Worm (Caenorhabditis elegans) whole organism, L4 larva: ENCODE results near the gene VM106R.1.

Experiments
- D1046.2 ChIP-seq: fragments of 200-800 bp; sonication (Bioruptor generic); IDR thresholded peaks from 2 replicates; pipeline ENCODE4 v1.3.6; 2022; ENCODE audit warnings: missing genetic modification characterization, missing compliant biosample characterization
- F49E8.2 ChIP-seq: sonication (generic microtip); optimal IDR thresholded peaks from 2 replicates; lab custom pipeline; 2016; ENCODE audit warnings: missing compliant biosample characterization, mild to moderate bottlenecking, missing genetic modification characterization, borderline replicate concordance
- T20F7.1 ChIP-seq: fragments of 200-800 bp; sonication (Bioruptor generic); optimal IDR thresholded peaks from 2 replicates; lab custom pipeline; 2018; ENCODE audit warnings: mild to moderate bottlenecking, missing genetic modification characterization, missing compliant biosample characterization
- Y105C5A.15 ChIP-seq: fragments of 200-800 bp; sonication (Bioruptor generic); IDR thresholded peaks from 2 replicates; pipeline ENCODE4 v1.3.6; 2022; ENCODE audit warnings: missing genetic modification characterization, missing compliant biosample characterization
- Y5F2A.4 ChIP-seq: fragments of 200-800 bp; sonication (Bioruptor generic); optimal IDR thresholded peaks from 2 replicates; lab custom pipeline; 2018; ENCODE audit warnings: mild to moderate bottlenecking, missing genetic modification characterization, missing compliant biosample characterization
- Y75B8A.6 ChIP-seq: fragments of 200-800 bp; sonication (Bioruptor generic); IDR thresholded peaks from 2 replicates; pipeline ENCODE4 v1.3.6; 2022; ENCODE audit warnings: missing genetic modification reagents, missing genetic modification characterization, missing compliant biosample characterization
- ZK337.2 ChIP-seq: fragments of 200-800 bp; sonication (Bioruptor generic); IDR thresholded peaks from 2 replicates; pipeline ENCODE4 v1.3.6; 2022; ENCODE audit warnings: missing genetic modification reagents, missing genetic modification characterization, missing compliant biosample characterization
- ZK546.5 ChIP-seq, 2 experiments: sonication (generic microtip); optimal IDR thresholded peaks; 2 replicates each; lab custom pipeline; 2017; ENCODE audit warnings: missing biosample characterization in 2 of 2, missing genetic modification characterization in 2 of 2
- aha-1 ChIP-seq: fragments of 150-350 bp; peaks from one replicate; lab custom pipeline; 2014; ENCODE audit warnings: missing biosample characterization, missing genetic modification characterization
- arid-1 ChIP-seq: fragments of 200-800 bp; sonication (Bioruptor generic); conservative IDR thresholded peaks from 2 replicates; pipeline ENCODE4 v1.3.6; 2022; ENCODE audit warnings: missing genetic modification reagents, missing genetic modification characterization, missing compliant biosample characterization
- ceh-20 ChIP-seq: fragments of 200-800 bp; sonication (Bioruptor generic); IDR thresholded peaks from 2 replicates; pipeline ENCODE4 v1.3.6; 2022; ENCODE audit warnings: missing genetic modification reagents, missing genetic modification characterization, missing compliant biosample characterization
- ceh-32 ChIP-seq: sonication (generic microtip); optimal IDR thresholded peaks from 2 replicates; lab custom pipeline; 2016; ENCODE audit warnings: mild to moderate bottlenecking, missing genetic modification characterization, missing compliant biosample characterization; ENCODE audit not compliant: poor library complexity
- ceh-44 ChIP-seq: fragments of 200-800 bp; sonication (Bioruptor generic); IDR thresholded peaks from 2 replicates; pipeline ENCODE4 v1.3.6; 2022; ENCODE audit warnings: missing genetic modification reagents, missing genetic modification characterization, missing compliant biosample characterization
- daf-19 ChIP-seq: fragments of 200-800 bp; sonication (Bioruptor generic); conservative IDR thresholded peaks from 2 replicates; pipeline ENCODE4 v1.3.6; 2022; ENCODE audit warnings: missing genetic modification characterization, missing compliant biosample characterization
- daf-8 ChIP-seq: fragments of 200-800 bp; sonication (Bioruptor generic); IDR thresholded peaks from 2 replicates; pipeline ENCODE4 v1.3.6; 2022; ENCODE audit warnings: missing genetic modification characterization, missing compliant biosample characterization
- dmd-6 ChIP-seq: fragments of 200-800 bp; sonication (Bioruptor generic); IDR thresholded peaks from 2 replicates; pipeline ENCODE4 v1.3.6; 2022; ENCODE audit warnings: missing genetic modification reagents, missing genetic modification characterization, missing compliant biosample characterization
- dpl-1 ChIP-seq: fragments of 150-350 bp; optimal IDR thresholded peaks from 2 replicates; lab custom pipeline; 2014; ENCODE audit warnings: missing biosample characterization, missing genetic modification reagents, missing genetic modification characterization
- egl-27 ChIP-seq: sonication (generic microtip); optimal IDR thresholded peaks from 3 replicates; lab custom pipeline; 2017; ENCODE audit warnings: missing biosample characterization, missing genetic modification reagents, missing genetic modification characterization
- fkh-10 ChIP-seq: fragments of 150-350 bp; optimal IDR thresholded peaks from 2 replicates; lab custom pipeline; 2014; ENCODE audit warnings: missing biosample characterization, missing genetic modification reagents, missing genetic modification characterization
- fos-1 ChIP-seq: fragments of 150-350 bp; optimal IDR thresholded peaks from 2 replicates; lab custom pipeline; 2014; ENCODE audit warnings: missing biosample characterization, missing genetic modification characterization
- gei-8 ChIP-seq: fragments of 200-800 bp; sonication (Bioruptor generic); optimal IDR thresholded peaks from 2 replicates; lab custom pipeline; 2018; ENCODE audit warnings: mild to moderate bottlenecking, missing genetic modification characterization, missing compliant biosample characterization
- hlh-11 ChIP-seq: fragments of 200-800 bp; sonication (Bioruptor generic); optimal IDR thresholded peaks from 2 replicates; lab custom pipeline; 2018; ENCODE audit warnings: mild to moderate bottlenecking, missing genetic modification characterization, missing compliant biosample characterization
- hlh-30 ChIP-seq: sonication (generic microtip); optimal IDR thresholded peaks from 2 replicates; lab custom pipeline; 2017; ENCODE audit warnings: antibody characterized with exemption, mild to moderate bottlenecking, missing genetic modification characterization, missing compliant biosample characterization; ENCODE audit not compliant: insufficient read depth
- jun-1 ChIP-seq: fragments of 150-350 bp; optimal IDR thresholded peaks from 2 replicates; lab custom pipeline; 2014; ENCODE audit warnings: missing biosample characterization, missing genetic modification reagents, missing genetic modification characterization
- lin-13 ChIP-seq: fragments of 150-350 bp; optimal IDR thresholded peaks from 2 replicates; lab custom pipeline; 2014; ENCODE audit warnings: missing biosample characterization, missing genetic modification reagents, missing genetic modification characterization
- lin-15B ChIP-seq: fragments of 150-350 bp; sonication (generic microtip); optimal IDR thresholded peaks from 3 replicates; lab custom pipeline; 2014; ENCODE audit warnings: missing biosample characterization, missing genetic modification characterization
- madf-9 ChIP-seq: fragments of 200-800 bp; sonication (Bioruptor generic); conservative IDR thresholded peaks from 2 replicates; pipeline ENCODE4 v1.3.6; 2022; ENCODE audit warnings: missing genetic modification reagents, missing genetic modification characterization, missing compliant biosample characterization
- mdl-1 ChIP-seq, 2 experiments: fragments of 150-350 bp in 1 of 2; sonication (generic microtip) in 1 of 2; optimal IDR thresholded peaks; 2 replicates each; lab custom pipeline; 2014 to 2017; ENCODE audit warnings: missing biosample characterization in 2 of 2, missing genetic modification characterization in 2 of 2
- mxl-2 ChIP-seq: fragments of 200-800 bp; sonication (Bioruptor generic); conservative IDR thresholded peaks from 2 replicates; pipeline ENCODE4 v1.3.6; 2022; ENCODE audit warnings: missing genetic modification reagents, missing genetic modification characterization, missing compliant biosample characterization
- mxl-3 ChIP-seq: fragments of 200-800 bp; sonication (Bioruptor generic); optimal IDR thresholded peaks from 2 replicates; lab custom pipeline; 2018; ENCODE audit warnings: mild to moderate bottlenecking, missing genetic modification characterization, missing compliant biosample characterization
- nhr-10 ChIP-seq: fragments of 150-350 bp; optimal IDR thresholded peaks from 2 replicates; lab custom pipeline; 2014; ENCODE audit warnings: missing biosample characterization, missing genetic modification characterization
- nhr-111 ChIP-seq: fragments of 200-800 bp; sonication (Bioruptor generic); optimal IDR thresholded peaks from 2 replicates; lab custom pipeline; 2018; ENCODE audit warnings: mild to moderate bottlenecking, missing genetic modification characterization, missing compliant biosample characterization
- nhr-25 ChIP-seq: sonication (generic microtip); optimal IDR thresholded peaks from 2 replicates; lab custom pipeline; 2017; ENCODE audit warnings: missing genetic modification characterization, mild to moderate bottlenecking, missing compliant biosample characterization, antibody characterized with exemption, moderate library complexity, borderline replicate concordance; ENCODE audit not compliant: insufficient read depth
- nhr-28 ChIP-seq: fragments of 150-350 bp; optimal IDR thresholded peaks from 2 replicates; lab custom pipeline; 2014; ENCODE audit warnings: missing biosample characterization, missing genetic modification characterization
- nhr-42 ChIP-seq: fragments of 200-800 bp; sonication (Bioruptor generic); IDR thresholded peaks from 2 replicates; pipeline ENCODE4 v1.3.6; 2022; ENCODE audit warnings: missing genetic modification characterization, missing compliant biosample characterization
- nhr-48 ChIP-seq: sonication (generic microtip); optimal IDR thresholded peaks from 2 replicates; lab custom pipeline; 2016; ENCODE audit warnings: mild to moderate bottlenecking, missing genetic modification characterization, missing compliant biosample characterization
- nhr-6 ChIP-seq: fragments of 150-350 bp; optimal IDR thresholded peaks from 2 replicates; lab custom pipeline; 2014; ENCODE audit warnings: missing biosample characterization, missing genetic modification characterization
- php-3 ChIP-seq: fragments of 200-800 bp; sonication (Bioruptor generic); IDR thresholded peaks from 2 replicates; pipeline ENCODE4 v1.3.6; 2022; ENCODE audit warnings: missing genetic modification reagents, missing genetic modification characterization, missing compliant biosample characterization
- rbr-2 ChIP-seq: sonication (generic microtip); optimal IDR thresholded peaks from 2 replicates; lab custom pipeline; 2016; ENCODE audit warnings: missing genotype, missing genetic modification characterization, missing compliant biosample characterization
- saeg-2 ChIP-seq: fragments of 200-800 bp; sonication (Bioruptor generic); IDR thresholded peaks from 2 replicates; pipeline ENCODE4 v1.3.6; 2022; ENCODE audit warnings: missing genetic modification reagents, missing genetic modification characterization, missing compliant biosample characterization
- sdz-12 ChIP-seq: fragments of 200-800 bp; sonication (Bioruptor generic); optimal IDR thresholded peaks from 2 replicates; lab custom pipeline; 2018; ENCODE audit warnings: mild to moderate bottlenecking, missing genetic modification characterization, missing compliant biosample characterization
- skn-1 ChIP-seq: fragments of 150-350 bp; optimal IDR thresholded peaks from 2 replicates; lab custom pipeline; 2014; ENCODE audit warnings: missing biosample characterization, missing genetic modification characterization
- snpc-1.2 ChIP-seq: fragments of 200-800 bp; sonication (Bioruptor generic); IDR thresholded peaks from 2 replicates; pipeline ENCODE4 v1.3.6; 2022; ENCODE audit warnings: missing genetic modification reagents, missing genetic modification characterization, missing compliant biosample characterization
- spr-3 ChIP-seq: fragments of 200-800 bp; sonication (Bioruptor generic); optimal IDR thresholded peaks from 2 replicates; lab custom pipeline; 2018; ENCODE audit warnings: mild to moderate bottlenecking, missing genetic modification characterization, missing compliant biosample characterization
- tra-1 ChIP-seq: fragments of 200-800 bp; sonication (Bioruptor generic); IDR thresholded peaks from 2 replicates; pipeline ENCODE4 v1.3.6; 2022; ENCODE audit warnings: missing genetic modification reagents, missing genetic modification characterization, missing compliant biosample characterization
- unc-130 ChIP-seq: sonication (generic microtip); optimal IDR thresholded peaks from 2 replicates; lab custom pipeline; 2016; ENCODE audit warnings: missing genetic modification reagents, missing genetic modification characterization, missing compliant biosample characterization
- unc-62 ChIP-seq, 3 experiments: fragments of 150-350 bp in 1 of 3; sonication (generic microtip); optimal IDR thresholded peaks in 2 of 3; peaks in 1 of 3; 1 replicate in 1 of 3; 2 replicates in 2 of 3; lab custom pipeline; 2014 to 2017; ENCODE audit warnings: missing biosample characterization in 3 of 3, missing genetic modification characterization in 3 of 3, missing genetic modification reagents in 3 of 3, missing genotype in 1 of 3
- zfp-3 ChIP-seq: fragments of 200-800 bp; sonication (Bioruptor generic); conservative IDR thresholded peaks from 2 replicates; pipeline ENCODE4 v1.3.6; 2022; ENCODE audit warnings: missing genetic modification reagents, missing genetic modification characterization, missing compliant biosample characterization
- zip-11 ChIP-seq: fragments of 200-800 bp; sonication (Bioruptor generic); IDR thresholded peaks from 2 replicates; pipeline ENCODE4 v1.3.6; 2022; ENCODE audit warnings: missing genetic modification characterization, missing compliant biosample characterization

Gene VM106R.1

DNA sequence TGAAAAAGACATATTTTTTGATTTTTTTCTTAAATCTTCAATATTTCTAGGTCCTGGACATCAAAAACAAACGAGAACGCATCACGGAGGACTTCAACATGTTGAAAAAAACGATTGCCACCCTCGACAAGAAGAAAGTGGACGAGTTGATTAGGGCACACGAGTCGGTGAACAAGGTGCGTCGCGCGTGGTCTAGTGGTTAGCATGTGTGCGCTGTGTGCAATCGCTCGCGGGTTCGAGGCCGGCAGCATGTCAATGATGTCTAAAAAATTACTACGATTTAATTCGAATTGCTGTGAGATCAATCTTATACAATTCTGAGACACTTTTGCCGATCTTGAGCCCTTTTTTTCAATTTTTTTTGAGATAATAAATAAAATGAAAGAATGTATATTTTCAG lies 11.1 kb upstream of the VM106R.1 start (continued):
- TF ChIP-seq ceh-20 (GFP tag; lab: Robert Waterston, UW) (peak; percentile 75), madf-9 (GFP tag; lab: Robert Waterston, UW) (peak; percentile 83), unc-62 (GFP tag; optimal IDR thresholded peaks at IDR 0.05 in 1 of 2; lab: Kevin White, UChicago) (peak in 1 of 2 experiments; percentile 97), unc-62 (tag; optimal IDR thresholded peaks at IDR 0.05; lab: Kevin White, UChicago) (no peak), mxl-3 (GFP tag; lab: Kevin White, UChicago) (peak; percentile 61), egl-27 (tag; lab: Kevin White, UChicago) (no peak), mxl-2 (peak; percentile 36; the same call in 1 of the 2 replicates), rbr-2 (tag; lab: Kevin White, UChicago) (peak; percentile 85), nhr-28 (tag; lab: Kevin White, UChicago) (peak; percentile 59), lin-13 (GFP tag; lab: Kevin White, UChicago) (peak; percentile 68), dmd-6 (GFP tag; lab: Robert Waterston, UW) (peak; percentile 72), skn-1 (tag; lab: Kevin White, UChicago) (no peak), unc-130 (GFP tag; lab: Kevin White, UChicago) (peak; percentile 64), php-3 (GFP tag; lab: Robert Waterston, UW) (peak; percentile 78), nhr-48 (tag; lab: Kevin White, UChicago) (peak; percentile 55), Y75B8A.6 (GFP tag; lab: Robert Waterston, UW) (0 out of 2 replicates have a peak, but pooled peaks have one; percentile 60), sdz-12 (GFP tag; lab: Kevin White, UChicago) (peak; percentile 75), nhr-42 (GFP tag; lab: Robert Waterston, UW) (peak; percentile 76; the same call in 1 of the 2 replicates), mdl-1 (tag; optimal IDR thresholded peaks at IDR 0.05; lab: Kevin White, UChicago) (peak; percentile 30 to 71), ceh-32 (tag; lab: Kevin White, UChicago) (peak; percentile 57), fos-1 (tag; lab: Kevin White, UChicago) (no peak), Y5F2A.4 (GFP tag; lab: Kevin White, UChicago) (peak; percentile 57), fkh-10 (GFP tag; lab: Kevin White, UChicago) (peak; percentile 41), nhr-25 (tag; lab: Kevin White, UChicago) (peak; percentile 62), gei-8 (GFP tag; lab: Kevin White, UChicago) (peak; percentile 60), nhr-6 (peak; percentile 69), D1046.2 (peak; percentile 92), T20F7.1 (GFP tag; lab: Kevin White, UChicago) (peak; percentile 74), ZK337.2 (GFP tag; lab: Robert Waterston, UW) (peak; percentile 82; the same call in 1 of the 2 replicates), jun-1 (no peak), snpc-1.2 (GFP tag; lab: Robert Waterston, UW) (peak; percentile 78), spr-3 (GFP tag; lab: Kevin White, UChicago) (peak; percentile 77), zfp-3 (peak; percentile 78; the same call in 1 of the 2 replicates), dpl-1 (GFP tag; lab: Kevin White, UChicago) (peak; percentile 63), hlh-11 (peak; percentile 72), zip-11 (GFP tag; lab: Robert Waterston, UW) (0 out of 2 replicates have a peak, but pooled peaks have one; percentile 50), saeg-2 (GFP tag; lab: Robert Waterston, UW) (peak; percentile 30; the same call in 1 of the 2 replicates), arid-1 (GFP tag; lab: Robert Waterston, UW) (peak; percentile 95), nhr-111 (GFP tag; lab: Kevin White, UChicago) (peak; percentile 73), F49E8.2 (tag; lab: Kevin White, UChicago) (peak; percentile 79), nhr-10 (tag; lab: Kevin White, UChicago) (peak; percentile 16), aha-1 (tag; lab: Kevin White, UChicago) (peak; percentile 98), hlh-30 (peak; percentile 86), daf-19 (no peak), lin-15B (no peak), ceh-44 (GFP tag; lab: Robert Waterston, UW) (peak; percentile 67; the same call in 1 of the 2 replicates), daf-8 (GFP tag; lab: Robert Waterston, UW) (no peak), Y105C5A.15 (GFP tag; lab: Robert Waterston, UW) (peak; percentile 93; the same call in 1 of the 2 replicates), tra-1 (GFP tag; lab: Robert Waterston, UW) (peak; percentile 79), ZK546.5 (tag; optimal IDR thresholded peaks at IDR 0.05; lab: Kevin White, UChicago) (no peak)
